Fruit fly (Drosophila melanogaster): ENCODE results near the gene Calx.

Gene Calx

DNA sequence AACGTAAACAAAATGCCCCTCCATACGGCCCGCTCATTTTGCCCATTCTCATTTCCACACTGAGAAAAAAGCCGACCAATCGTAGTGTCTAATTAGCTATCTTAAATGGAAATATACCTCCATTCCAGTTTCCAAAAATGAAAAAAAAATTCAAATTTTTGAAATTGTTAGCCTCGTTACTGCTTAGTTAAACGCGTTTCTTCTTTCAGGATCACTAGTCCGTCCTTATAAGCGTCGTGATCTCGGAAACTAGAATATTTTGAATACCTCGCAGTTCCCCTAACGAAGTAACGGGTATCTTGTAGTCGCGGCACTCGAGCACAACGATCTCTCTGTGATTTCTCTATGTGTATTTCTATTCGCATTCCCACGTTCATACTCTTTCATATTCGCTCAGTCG is 11.7 kb downstream of the Calx start:
- TF ChIP-seq CG8290 (GFP tag; optimal IDR thresholded peaks at IDR 0.05) (no peak), CG8290 (tag; optimal IDR thresholded peaks at IDR 0.05) (no peak), en (GFP tag; optimal IDR thresholded peaks at IDR 0.05) (no peak), CG1233 (GFP tag; optimal IDR thresholded peaks at IDR 0.05) (no peak), CG6854 (GFP tag; optimal IDR thresholded peaks at IDR 0.05) (peak; percentile 34), Doc2 (GFP tag; IDR thresholded peaks at IDR 0.05) (no peak), Hr3 (GFP tag; optimal IDR thresholded peaks at IDR 0.05) (peak; percentile 42), ap (GFP tag; IDR thresholded peaks at IDR 0.05) (no peak), z (GFP tag; IDR thresholded peaks at IDR 0.05) (no peak), cg (GFP tag; optimal IDR thresholded peaks at IDR 0.05) (no peak), HLH54F (GFP tag; optimal IDR thresholded peaks at IDR 0.05) (peak; percentile 26), bigmax (GFP tag; optimal IDR thresholded peaks at IDR 0.05) (no peak), Eip74EF (GFP tag; optimal IDR thresholded peaks at IDR 0.05) (peak in 1 of 2 experiments; percentile 46), CG1602 (GFP tag; optimal IDR thresholded peaks at IDR 0.05) (peak; percentile 19), CG4404 (GFP tag; IDR thresholded peaks at IDR 0.05) (peak; percentile 24; the same call in 1 of the 2 replicates), caup (GFP tag; optimal IDR thresholded peaks at IDR 0.05; ENCODE audit: severe bottlenecking) (peak; percentile 7), pita (GFP tag; optimal IDR thresholded peaks at IDR 0.05) (no peak), CG17361 (GFP tag; IDR thresholded peaks at IDR 0.05) (peak; percentile 79), CG8924 (tag; optimal IDR thresholded peaks at IDR 0.05) (peak; percentile 56), CG2129 (GFP tag; IDR thresholded peaks at IDR 0.05; ENCODE audit: partially characterized antibody) (no peak), CG18011 (GFP tag; optimal IDR thresholded peaks at IDR 0.05) (no peak), sisA (GFP tag; IDR thresholded peaks at IDR 0.05) (peak; percentile 58), Dfd (GFP tag; optimal IDR thresholded peaks at IDR 0.05) (no peak), fd64A (GFP tag; optimal IDR thresholded peaks at IDR 0.05) (no peak), Asciz (GFP tag; optimal IDR thresholded peaks at IDR 0.05) (peak; percentile 53), ranshi (GFP tag; IDR thresholded peaks at IDR 0.05) (peak; percentile 50; the same call in 1 of the 2 replicates), bab2 (GFP tag; optimal IDR thresholded peaks at IDR 0.05) (peak; percentile 69), CG11398 (GFP tag; optimal IDR thresholded peaks at IDR 0.05) (peak; percentile 33), CG4360 (GFP tag; IDR thresholded peaks at IDR 0.05) (0 out of 2 replicates have a peak, but pooled peaks have one; percentile 13), Ets97D (GFP tag; optimal IDR thresholded peaks at IDR 0.05) (no peak), Dref (GFP tag; IDR thresholded peaks at IDR 0.05) (no peak), klu (GFP tag; IDR thresholded peaks at IDR 0.05) (peak; percentile 31; the same call in 1 of the 2 replicates), CG6791 (GFP tag; IDR thresholded peaks at IDR 0.05; ENCODE audit: partially characterized antibody) (no peak), abd-A (tag; optimal IDR thresholded peaks at IDR 0.05) (no peak), CG1024 (GFP tag; IDR thresholded peaks at IDR 0.05) (no peak), CG3407 (GFP tag; optimal IDR thresholded peaks at IDR 0.05) (no peak), CG32767 (GFP tag; IDR thresholded peaks at IDR 0.05) (0 out of 2 replicates have a peak, but pooled peaks have one; percentile 29), CG15269 (tag; optimal IDR thresholded peaks at IDR 0.05) (peak; percentile 74), zf30C (GFP tag; optimal IDR thresholded peaks at IDR 0.05) (no peak), kni (GFP tag; optimal IDR thresholded peaks at IDR 0.05) (no peak), CG2875 (GFP tag; optimal IDR thresholded peaks at IDR 0.05) (no peak), Gug (GFP tag; IDR thresholded peaks at IDR 0.05) (peak; percentile 45; the same call in 1 of the 4 replicates), CG12155 (GFP tag; optimal IDR thresholded peaks at IDR 0.05) (peak; percentile 37), peb (GFP tag; IDR thresholded peaks at IDR 0.05) (no peak), Opbp (GFP tag; IDR thresholded peaks at IDR 0.05; ENCODE audit: partially characterized antibody) (no peak), lola (GFP tag; optimal IDR thresholded peaks at IDR 0.05) (no peak), CG4820 (GFP tag; optimal IDR thresholded peaks at IDR 0.05) (peak; percentile 41), Gsc (GFP tag; IDR thresholded peaks at IDR 0.05) (0 out of 2 replicates have a peak, but pooled peaks have one; percentile 16), sr (GFP tag; IDR thresholded peaks at IDR 0.05) (no peak), CG12071 (GFP tag; optimal IDR thresholded peaks at IDR 0.05) (no peak), CG9876 (GFP tag; optimal IDR thresholded peaks at IDR 0.05) (peak; percentile 31)
